Fruit fly (Drosophila melanogaster) whole organism, embryonic: Measurements from ENCODE around the gene halo.
A peak's percentile ranks its signal among the peaks of the same experiment; 100 is the strongest.

Experiments used
- Atf3 ChIP-seq: fragments of 200-800 bp; sonication (Bioruptor generic); optimal IDR thresholded peaks from 3 replicates; lab custom pipeline; 2016; ENCODE audit warnings: missing biosample characterization, missing genetic modification characterization
- CG10209 ChIP-seq: fragments of 200-800 bp; sonication (Bioruptor generic); optimal IDR thresholded peaks from 3 replicates; lab custom pipeline; 2017; ENCODE audit warnings: missing biosample characterization, mild to moderate bottlenecking, missing genetic modification characterization, missing genetic modification reagents
- CG10267 ChIP-seq: fragments of 200-800 bp; sonication (Bioruptor generic); optimal IDR thresholded peaks from 2 replicates; lab custom pipeline; 2018; ENCODE audit warnings: missing biosample characterization, mild to moderate bottlenecking, missing genetic modification characterization, moderate library complexity
- CG10366 ChIP-seq: fragments of 200-800 bp; sonication (Bioruptor generic); IDR thresholded peaks from 2 replicates; pipeline ENCODE4 v1.3.6; 2022; ENCODE audit warnings: missing biosample characterization, missing genetic modification characterization
- CG10959 ChIP-seq: fragments of 200-800 bp; sonication (Bioruptor generic); IDR thresholded peaks from 2 replicates; pipeline ENCODE4 v1.3.6; 2022; ENCODE audit warnings: missing biosample characterization, missing genetic modification characterization
- CG1233 ChIP-seq: fragments of 200-800 bp; sonication (Bioruptor generic); optimal IDR thresholded peaks from 4 replicates; lab custom pipeline; 2018; ENCODE audit warnings: missing biosample characterization, mild to moderate bottlenecking, missing genetic modification characterization
- CG14050 ChIP-seq: fragments of 200-800 bp; sonication (Bioruptor generic); IDR thresholded peaks from 3 replicates; pipeline ENCODE4 v1.3.6; 2022; ENCODE audit warnings: missing biosample characterization, missing genetic modification characterization
- CG17912 ChIP-seq: fragments of 200-800 bp; sonication (Bioruptor generic); optimal IDR thresholded peaks from 2 replicates; lab custom pipeline; 2018; ENCODE audit warnings: missing biosample characterization, mild to moderate bottlenecking, missing genetic modification characterization
- CG2875 ChIP-seq: fragments of 200-800 bp; sonication (Bioruptor generic); optimal IDR thresholded peaks from 2 replicates; lab custom pipeline; 2017; ENCODE audit warnings: missing biosample characterization, mild to moderate bottlenecking, missing genetic modification characterization, missing genetic modification reagents
- CG30403 ChIP-seq: fragments of 200-800 bp; sonication (Bioruptor generic); optimal IDR thresholded peaks from 3 replicates; lab custom pipeline; 2016; ENCODE audit warnings: missing biosample characterization, missing genetic modification characterization
- CG31365 ChIP-seq: fragments of 200-800 bp; sonication (Bioruptor generic); optimal IDR thresholded peaks from 2 replicates; lab custom pipeline; 2018; ENCODE audit warnings: missing biosample characterization, mild to moderate bottlenecking, missing genetic modification characterization
- CG32767 ChIP-seq: fragments of 200-800 bp; sonication (Bioruptor generic); IDR thresholded peaks from 2 replicates; pipeline ENCODE4 v1.3.6; 2022; ENCODE audit warnings: missing biosample characterization, missing genetic modification characterization
- CG6175 ChIP-seq: fragments of 200-800 bp; sonication (Bioruptor generic); IDR thresholded peaks from 3 replicates; pipeline ENCODE4 v1.3.6; 2022; ENCODE audit warnings: missing biosample characterization, missing genetic modification characterization
- CG6765 ChIP-seq: fragments of 200-800 bp; sonication (Bioruptor generic); optimal IDR thresholded peaks from 3 replicates; lab custom pipeline; 2017; ENCODE audit warnings: missing biosample characterization, mild to moderate bottlenecking, missing genetic modification characterization
- CG6791 ChIP-seq: fragments of 200-800 bp; sonication (Bioruptor generic); IDR thresholded peaks from 3 replicates; pipeline ENCODE4 v1.3.6; 2022; ENCODE audit warnings: missing biosample characterization, missing genetic modification characterization; ENCODE audit not compliant: partially characterized antibody
- CG6854 ChIP-seq: fragments of 200-800 bp; sonication (Bioruptor generic); optimal IDR thresholded peaks from 3 replicates; lab custom pipeline; 2017; ENCODE audit warnings: missing biosample characterization, mild to moderate bottlenecking, missing genetic modification characterization
- CG9437 ChIP-seq: fragments of 200-800 bp; sonication (Bioruptor generic); optimal IDR thresholded peaks from 2 replicates; lab custom pipeline; 2018; ENCODE audit warnings: missing biosample characterization, mild to moderate bottlenecking, missing genetic modification characterization
- Camta ChIP-seq: fragments of 200-800 bp; sonication (Bioruptor generic); optimal IDR thresholded peaks from 2 replicates; lab custom pipeline; 2016; ENCODE audit warnings: missing biosample characterization, missing genetic modification characterization
- D ChIP-seq, 2 experiments: fragments of 200-800 bp in 1 of 2; fragments of >200 bp in 1 of 2; sonication (Bioruptor generic) in 1 of 2; optimal IDR thresholded peaks; 2 replicates in 1 of 2; 3 replicates in 1 of 2; lab custom pipeline; 2017; ENCODE audit warnings: mild to moderate bottlenecking in 1 of 2, missing biosample characterization in 1 of 2, missing genetic modification characterization in 1 of 2, missing genetic modification reagents in 1 of 2
- Dip3 ChIP-seq: fragments of 200-800 bp; sonication (Bioruptor generic); optimal IDR thresholded peaks from 3 replicates; lab custom pipeline; 2016; ENCODE audit warnings: missing biosample characterization, missing genetic modification characterization
- Doc3 ChIP-seq: fragments of 200-800 bp; sonication (Bioruptor generic); IDR thresholded peaks from 3 replicates; pipeline ENCODE4 v1.3.6; 2022; ENCODE audit warnings: missing biosample characterization, missing genetic modification characterization; ENCODE audit not compliant: partially characterized antibody
- E2f2 ChIP-seq: fragments of 200-800 bp; sonication (Bioruptor generic); IDR thresholded peaks from 2 replicates; pipeline ENCODE4 v1.3.6; 2022; ENCODE audit warnings: missing biosample characterization, missing genetic modification characterization
- Fer1 ChIP-seq: fragments of 200-800 bp; sonication (Bioruptor generic); optimal IDR thresholded peaks from 2 replicates; lab custom pipeline; 2017; ENCODE audit warnings: missing biosample characterization, mild to moderate bottlenecking, missing genetic modification characterization
- HHEX ChIP-seq: fragments of 200-800 bp; sonication (Bioruptor generic); optimal IDR thresholded peaks from 3 replicates; lab custom pipeline; 2017; ENCODE audit warnings: missing biosample characterization, mild to moderate bottlenecking, missing genetic modification characterization, missing genetic modification reagents
- MBD-R2 ChIP-seq: fragments of 200-800 bp; sonication (Bioruptor generic); IDR thresholded peaks from 2 replicates; pipeline ENCODE4 v1.3.6; 2022; ENCODE audit warnings: missing biosample characterization, missing genetic modification characterization
- Nf-YC ChIP-seq: fragments of 200-800 bp; optimal IDR thresholded peaks from 3 replicates; lab custom pipeline; 2019; ENCODE audit warnings: missing biosample characterization, mild to moderate bottlenecking, missing genetic modification characterization, moderate library complexity
- NfI ChIP-seq: fragments of 200-800 bp; sonication (Bioruptor generic); optimal IDR thresholded peaks from 3 replicates; lab custom pipeline; 2018; ENCODE audit warnings: missing biosample characterization, mild to moderate bottlenecking, missing genetic modification characterization, moderate library complexity
- Optix ChIP-seq: fragments of 200-800 bp; sonication (Bioruptor generic); IDR thresholded peaks from 3 replicates; pipeline ENCODE4 v1.3.6; 2022; ENCODE audit warnings: missing biosample characterization, missing genetic modification characterization
- PHDP ChIP-seq: fragments of 200-800 bp; sonication (Bioruptor generic); optimal IDR thresholded peaks from 3 replicates; lab custom pipeline; 2018; ENCODE audit warnings: missing biosample characterization, mild to moderate bottlenecking, missing genetic modification characterization, moderate library complexity
- Pdp1 ChIP-seq, 2 experiments: fragments of 200-800 bp; sonication (Bioruptor generic); optimal IDR thresholded peaks; 3 replicates each; lab custom pipeline; 2016; ENCODE audit warnings: missing biosample characterization in 2 of 2, missing genetic modification characterization in 2 of 2, mild to moderate bottlenecking in 1 of 2, moderate library complexity in 1 of 2
- Scr ChIP-seq: fragments of 200-800 bp; sonication (Bioruptor generic); IDR thresholded peaks from 2 replicates; pipeline ENCODE4 v1.3.6; 2022; ENCODE audit warnings: missing biosample characterization, missing genetic modification characterization; ENCODE audit not compliant: partially characterized antibody
- Vsx1 ChIP-seq: fragments of 200-800 bp; sonication (Bioruptor generic); optimal IDR thresholded peaks from 2 replicates; lab custom pipeline; 2017; ENCODE audit warnings: missing biosample characterization, mild to moderate bottlenecking, missing genetic modification characterization, missing genetic modification reagents
- al ChIP-seq: fragments of 200-800 bp; sonication (Bioruptor generic); IDR thresholded peaks from 2 replicates; pipeline ENCODE4 v1.3.6; 2022; ENCODE audit warnings: missing biosample characterization, missing genetic modification characterization
- ewg ChIP-seq: fragments of 200-800 bp; sonication (Bioruptor generic); optimal IDR thresholded peaks from 3 replicates; lab custom pipeline; 2017; ENCODE audit warnings: mild to moderate bottlenecking, missing biosample characterization, missing genetic modification reagents, missing genetic modification characterization
- fd64A ChIP-seq: fragments of 200-800 bp; sonication (Bioruptor generic); optimal IDR thresholded peaks from 3 replicates; lab custom pipeline; 2018; ENCODE audit warnings: missing biosample characterization, mild to moderate bottlenecking, missing genetic modification characterization
- gem ChIP-seq: fragments of 200-800 bp; sonication (Bioruptor generic); optimal IDR thresholded peaks from 2 replicates; lab custom pipeline; 2019; ENCODE audit warnings: missing biosample characterization, mild to moderate bottlenecking, missing genetic modification characterization, moderate library complexity
- gsb-n ChIP-seq: fragments of 200-800 bp; sonication (Bioruptor generic); optimal IDR thresholded peaks from 3 replicates; lab custom pipeline; 2018; ENCODE audit warnings: missing biosample characterization, mild to moderate bottlenecking, missing genetic modification characterization
- h ChIP-seq: fragments of >200 bp; optimal IDR thresholded peaks from 2 replicates; lab custom pipeline; 2017
- lov ChIP-seq, 2 experiments: fragments of 200-800 bp in 1 of 2; fragments of >200 bp in 1 of 2; sonication (Bioruptor generic) in 1 of 2; IDR thresholded peaks in 1 of 2; optimal IDR thresholded peaks in 1 of 2; 2 replicates in 1 of 2; 3 replicates in 1 of 2; pipeline versions ENCODE4 v1.3.6 to Lab custom; 2017 to 2022; ENCODE audit warnings: missing biosample characterization in 1 of 2, missing genetic modification characterization in 1 of 2
- mam ChIP-seq: fragments of 200-800 bp; sonication (Bioruptor generic); optimal IDR thresholded peaks from 3 replicates; lab custom pipeline; 2016; ENCODE audit warnings: missing biosample characterization, missing genetic modification characterization
- pb ChIP-seq: fragments of 200-800 bp; sonication (Bioruptor generic); optimal IDR thresholded peaks from 3 replicates; lab custom pipeline; 2016; ENCODE audit warnings: missing biosample characterization, missing genetic modification characterization
- prd ChIP-seq, 3 experiments: fragments of >200 bp in 2 of 3; fragments of 200-800 bp in 1 of 3; sonication (Bioruptor generic) in 1 of 3; optimal IDR thresholded peaks in 2 of 3; IDR thresholded peaks in 1 of 3; 2 replicates in 2 of 3; 3 replicates in 1 of 3; pipeline versions ENCODE4 v1.3.6 to Lab custom; 2017 to 2022; ENCODE audit warnings: missing biosample characterization in 1 of 3, missing genetic modification characterization in 1 of 3
- pzg ChIP-seq: fragments of 200-800 bp; sonication (Bioruptor generic); optimal IDR thresholded peaks from 3 replicates; lab custom pipeline; 2018; ENCODE audit warnings: missing biosample characterization, mild to moderate bottlenecking, missing genetic modification characterization, moderate library complexity
- sc ChIP-seq, 3 experiments: fragments of >200 bp in 2 of 3; fragments of 200-800 bp in 1 of 3; sonication (Bioruptor generic) in 1 of 3; optimal IDR thresholded peaks; 2 replicates in 2 of 3; 3 replicates in 1 of 3; lab custom pipeline; 2017; ENCODE audit warnings: mild to moderate bottlenecking in 1 of 3, missing biosample characterization in 1 of 3, missing genetic modification characterization in 1 of 3, missing genetic modification reagents in 1 of 3
- tap ChIP-seq: fragments of 200-800 bp; optimal IDR thresholded peaks from 3 replicates; lab custom pipeline; 2019; ENCODE audit warnings: missing biosample characterization, mild to moderate bottlenecking, missing genetic modification characterization, moderate library complexity
- tx ChIP-seq: fragments of 200-800 bp; sonication (Bioruptor generic); optimal IDR thresholded peaks from 2 replicates; lab custom pipeline; 2016; ENCODE audit warnings: missing biosample characterization, missing genetic modification characterization
- wek ChIP-seq: fragments of 200-800 bp; sonication (Bioruptor generic); optimal IDR thresholded peaks from 3 replicates; lab custom pipeline; 2018; ENCODE audit warnings: missing biosample characterization, mild to moderate bottlenecking, missing genetic modification characterization, moderate library complexity
- z ChIP-seq: fragments of 200-800 bp; sonication (Bioruptor generic); IDR thresholded peaks from 3 replicates; pipeline ENCODE4 v1.3.6; 2022; ENCODE audit warnings: missing biosample characterization, missing genetic modification characterization
- zfh1 ChIP-seq: fragments of 200-800 bp; sonication (Bioruptor generic); IDR thresholded peaks from 3 replicates; pipeline ENCODE4 v1.3.6; 2022; ENCODE audit warnings: missing biosample characterization, missing genetic modification characterization

The halo gene

DNA sequence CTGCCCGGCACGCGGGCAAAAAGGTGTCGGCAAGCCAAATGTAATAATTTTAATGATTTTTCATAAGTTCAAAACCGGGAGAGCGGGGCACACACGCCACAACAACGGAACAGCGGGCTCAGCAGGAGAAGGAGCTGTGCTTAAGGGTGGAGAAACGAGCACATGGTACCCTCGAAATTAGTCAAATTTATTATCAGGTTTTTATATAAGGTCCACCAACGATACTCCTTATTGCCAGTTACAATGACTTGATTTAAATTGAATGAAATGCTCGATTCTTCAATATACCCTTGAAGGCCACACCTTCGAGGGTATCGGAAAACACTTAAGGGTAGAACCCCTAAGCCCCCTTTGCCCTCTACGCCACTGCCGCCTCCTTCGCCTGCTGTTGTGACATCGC, 44.5 kb downstream of the halo start (continued):
- TF ChIP-seq CG6791 (GFP tag; lab: Robert Waterston, UW) (no peak), pzg (GFP tag; lab: Kevin White, UChicago) (no peak), Fer1 (no peak), Vsx1 (GFP tag; lab: Kevin White, UChicago) (no peak), CG6765 (no peak), mam (peak; percentile 41), PHDP (tag; lab: Kevin White, UChicago) (no peak), fd64A (no peak), CG6854 (GFP tag; lab: Kevin White, UChicago) (no peak), z (GFP tag; lab: Robert Waterston, UW) (peak; percentile 46; the same call in 1 of the 3 replicates), Camta (GFP tag; lab: Kevin White, UChicago) (peak; percentile 26), CG10959 (GFP tag; lab: Robert Waterston, UW) (peak; percentile 80), sc (optimal IDR thresholded peaks at IDR 0.05; lab: Kevin White, UChicago) (no peak), sc (GFP tag; optimal IDR thresholded peaks at IDR 0.05; lab: Kevin White, UChicago) (peak; percentile 16), zfh1 (GFP tag; lab: Robert Waterston, UW) (peak; percentile 87), CG9437 (GFP tag; lab: Kevin White, UChicago) (no peak), tap (tag; lab: Kevin White, UChicago) (no peak), Nf-YC (tag; lab: Kevin White, UChicago) (no peak), CG10209 (GFP tag; lab: Kevin White, UChicago) (no peak), Optix (peak; percentile 64; the same call in 1 of the 3 replicates), CG6175 (GFP tag; lab: Robert Waterston, UW) (no peak), CG2875 (GFP tag; lab: Kevin White, UChicago) (peak; percentile 21), Dip3 (no peak), al (GFP tag; lab: Robert Waterston, UW) (no peak), ewg (no peak), pb (GFP tag; lab: Kevin White, UChicago) (no peak), wek (no peak), prd (optimal IDR thresholded peaks at IDR 0.05; lab: Kevin White, UChicago) (no peak), prd (GFP tag; IDR thresholded peaks at IDR 0.05; lab: Robert Waterston, UW) (peak; percentile 86), CG32767 (GFP tag; lab: Robert Waterston, UW) (no peak), Scr (GFP tag; lab: Robert Waterston, UW) (no peak), lov (optimal IDR thresholded peaks at IDR 0.05; lab: Kevin White, UChicago) (no peak), lov (GFP tag; IDR thresholded peaks at IDR 0.05; lab: Robert Waterston, UW) (peak; percentile 72; the same call in 2 of the 3 replicates), CG10366 (GFP tag; lab: Robert Waterston, UW) (peak; percentile 64), Atf3 (no peak), tx (GFP tag; lab: Kevin White, UChicago) (no peak), E2f2 (no peak), gsb-n (tag; lab: Kevin White, UChicago) (no peak), CG14050 (GFP tag; lab: Robert Waterston, UW) (no peak), HHEX (GFP tag; lab: Kevin White, UChicago) (peak; percentile 24), CG30403 (GFP tag; lab: Kevin White, UChicago) (peak; percentile 38), NfI (no peak), CG1233 (GFP tag; lab: Kevin White, UChicago) (no peak), CG31365 (no peak), Pdp1 (GFP tag; optimal IDR thresholded peaks at IDR 0.05; lab: Kevin White, UChicago) (peak; percentile 11 to 36), Doc3 (GFP tag; lab: Robert Waterston, UW) (no peak), CG17912 (GFP tag; lab: Kevin White, UChicago) (no peak), MBD-R2 (GFP tag; lab: Robert Waterston, UW) (peak; percentile 28; the same call in 1 of the 2 replicates), gem (peak; percentile 53), D (optimal IDR thresholded peaks at IDR 0.05; lab: Kevin White, UChicago) (no peak), D (GFP tag; optimal IDR thresholded peaks at IDR 0.05; lab: Kevin White, UChicago) (peak; percentile 57), CG10267 (tag; lab: Kevin White, UChicago) (peak; percentile 36), h (lab: Kevin White, UChicago) (no peak)
